Worm (Caenorhabditis elegans) whole organism, L4/young adult: ENCODE measurements around the gene mans-4.

ENCODE experiments used
- dao-5 ChIP-seq: sonication (generic microtip); optimal IDR thresholded peaks from 2 replicates; lab custom pipeline; 2016; ENCODE audit warnings: missing genotype, missing genetic modification characterization, moderate library complexity, missing compliant biosample characterization
- him-1 ChIP-seq: sonication (generic microtip); optimal IDR thresholded peaks from 2 replicates; lab custom pipeline; 2016; ENCODE audit warnings: missing genotype, missing genetic modification reagents, missing genetic modification characterization, missing compliant biosample characterization

DNA sequence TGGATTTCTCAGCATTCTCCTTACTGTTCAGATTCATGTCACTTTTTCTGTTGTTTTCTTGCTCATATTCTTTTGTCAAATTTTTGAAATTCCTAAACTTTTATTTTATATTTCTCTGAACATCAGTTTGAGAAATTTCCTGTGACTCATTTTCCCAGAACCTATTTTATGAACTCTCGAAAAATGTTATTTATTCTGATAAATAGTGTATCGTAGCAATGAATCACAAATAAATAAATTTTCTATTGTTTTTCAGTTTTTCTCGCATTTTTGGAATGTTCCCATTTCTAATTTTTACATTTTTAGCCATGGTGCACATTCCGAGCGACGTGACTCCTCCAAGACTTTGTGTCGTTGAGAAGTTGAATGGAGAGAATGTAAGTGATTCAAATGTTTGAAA lies 40.4 kb upstream of the mans-4 start, which contains the start of gene nrfl-1:
- TF ChIP-seq him-1 (no peak), dao-5 (tag; lab: Kevin White, UChicago) (no peak)
